Fruit fly (Drosophila melanogaster): ENCODE measurements around the gene CG8419.

dm6 chr2L:8157166-8157565 lies 48.8 kb upstream of the CG8419 start:
- TF ChIP-seq usp (GFP tag; optimal IDR thresholded peaks at IDR 0.05): no peak
- no peak for TF ChIP-seq EcR (GFP tag; optimal IDR thresholded peaks at IDR 0.05)
- no peak for TF ChIP-seq pan (optimal IDR thresholded peaks at IDR 0.05)
- no peak for TF ChIP-seq psq (optimal IDR thresholded peaks at IDR 0.05)

All from whole organism.